Worm (Caenorhabditis elegans): ENCODE measurements around the gene nhr-127.

Gene nhr-127

DNA sequence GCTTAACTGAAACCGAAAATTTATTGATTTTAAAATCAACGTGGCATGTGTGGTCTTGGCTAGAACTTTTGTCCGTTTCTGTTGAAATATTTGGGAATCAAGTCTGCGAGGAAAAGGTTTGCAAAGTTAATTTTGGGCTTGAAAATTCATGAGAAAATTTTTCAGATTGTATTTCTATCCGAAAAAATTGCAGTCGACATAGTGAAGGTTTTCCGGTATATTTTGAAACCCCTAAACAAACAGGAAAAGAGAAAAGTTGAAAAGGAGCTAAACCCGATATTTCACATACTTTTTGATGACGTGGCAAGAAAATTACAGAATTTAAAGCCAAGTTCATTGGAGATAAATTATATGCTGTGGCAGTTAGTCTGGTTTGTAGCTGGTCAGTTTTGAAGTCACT is at the start of gene nhr-127:
Gene nhr-127, plus strand, starts transcription at position 301 of the 400 bp plus-strand sequence.
- TF ChIP-seq nhr-85 (tag) (no peak), egl-13 (tag; optimal IDR thresholded peaks at IDR 0.05) (no peak), aly-2 (tag; optimal IDR thresholded peaks at IDR 0.05) (no peak), nhr-76 (tag; optimal IDR thresholded peaks at IDR 0.05) (no peak), fkh-4 (tag; optimal IDR thresholded peaks at IDR 0.05; ENCODE audit: borderline replicate concordance) (no peak), mab-9 (GFP tag; IDR thresholded peaks at IDR 0.05) (no peak), unc-30 (tag; optimal IDR thresholded peaks at IDR 0.05) (no peak), efl-3 (GFP tag; optimal IDR thresholded peaks at IDR 0.05) (no peak), alr-1 (tag; optimal IDR thresholded peaks at IDR 0.05; ENCODE audit: borderline replicate concordance) (no peak), isw-1 (GFP tag; IDR thresholded peaks at IDR 0.05) (no peak), nhr-84 (tag; optimal IDR thresholded peaks at IDR 0.05) (no peak), mep-1 (tag; optimal IDR thresholded peaks at IDR 0.05) (no peak), lin-15B (tag; optimal IDR thresholded peaks at IDR 0.05) (no peak), sox-4 (tag; optimal IDR thresholded peaks at IDR 0.05) (no peak)

DNA sequence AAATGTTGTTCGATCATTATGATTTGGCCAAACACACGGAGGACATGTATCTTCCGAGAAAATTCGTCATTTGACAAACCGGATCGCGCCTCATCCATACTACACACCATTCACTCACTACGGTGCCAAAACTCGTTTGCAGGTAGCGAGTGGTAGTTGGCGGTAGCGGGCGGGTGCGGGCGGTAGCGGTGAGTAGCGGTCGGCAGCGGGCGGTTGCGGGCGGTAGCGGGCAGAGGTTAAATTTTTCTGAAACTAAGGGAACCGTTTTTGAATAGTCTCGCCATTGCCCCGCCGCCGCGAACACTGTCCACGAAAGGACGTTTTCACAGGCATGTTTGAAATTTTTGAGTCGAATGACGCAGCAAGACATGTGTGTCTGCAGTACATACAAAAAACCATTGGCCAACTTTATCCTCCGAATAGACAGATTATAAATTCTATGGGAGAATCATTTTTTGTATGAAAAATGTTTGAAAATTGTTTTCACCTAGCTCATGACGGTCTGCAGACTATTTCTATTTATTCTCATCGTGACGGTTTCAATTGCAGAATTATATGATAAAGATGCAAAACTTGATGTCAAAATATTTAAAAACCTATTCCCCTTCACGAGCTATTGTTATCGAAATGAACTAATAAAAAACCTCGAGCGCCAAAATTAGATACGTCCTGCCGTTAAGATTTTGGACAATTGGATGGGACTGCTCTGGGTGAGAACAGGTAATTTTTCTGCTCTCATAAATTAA is 49.4 kb upstream of the nhr-127 start, which contains the start of gene F11A5.16:
Gene F11A5.16, plus strand, starts transcription at position 696 of the 746 bp plus-strand sequence.
- TF ChIP-seq hlh-17 (GFP tag; optimal IDR thresholded peaks at IDR 0.05; ENCODE audit: borderline replicate concordance) (no peak), mep-1 (tag; optimal IDR thresholded peaks at IDR 0.05) (no peak), isw-1 (GFP tag; IDR thresholded peaks at IDR 0.05) (no peak), grh-1 (GFP tag; IDR thresholded peaks at IDR 0.05) (no peak)

ce11 chrV:16211713-16212112 is 48.1 kb upstream of the nhr-127 start:
- TF ChIP-seq efl-3 (GFP tag; optimal IDR thresholded peaks at IDR 0.05) (no peak), elt-3 (tag; optimal IDR thresholded peaks at IDR 0.05) (peak in 4 of 6 experiments; percentile 30 to 88 (median 60)), nhr-85 (tag) (peak; percentile 46), blmp-1 (tag; optimal IDR thresholded peaks at IDR 0.05) (peak; percentile 54)

DNA sequence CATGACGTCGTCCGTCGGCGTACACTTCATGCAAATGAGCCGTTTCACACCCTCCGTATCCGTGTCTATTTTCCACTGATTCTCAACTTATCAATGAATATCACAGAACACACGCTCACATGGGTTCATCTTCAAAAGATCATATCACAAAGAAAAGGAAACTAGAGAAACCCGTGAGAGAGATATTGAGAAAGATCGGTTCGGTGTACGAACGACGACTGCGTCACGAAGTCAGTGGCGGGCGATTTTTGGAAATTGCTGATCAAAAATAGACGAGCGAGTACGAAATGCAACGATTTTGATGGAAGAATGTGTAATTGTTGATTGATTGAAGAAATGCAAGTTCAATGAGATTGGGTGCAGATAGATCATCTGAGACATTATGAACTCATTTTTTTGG is 46.5 kb upstream of the nhr-127 start:
- TF ChIP-seq egl-13 (tag; optimal IDR thresholded peaks at IDR 0.05) (no peak), lin-13 (GFP tag; optimal IDR thresholded peaks at IDR 0.05) (no peak), aha-1 (tag; optimal IDR thresholded peaks at IDR 0.05) (no peak), hpl-2 (GFP tag; optimal IDR thresholded peaks at IDR 0.05) (no peak), hlh-4 (tag; optimal IDR thresholded peaks at IDR 0.05) (no peak), pag-3 (tag; optimal IDR thresholded peaks at IDR 0.05; ENCODE audit: borderline replicate concordance, insufficient read depth) (no peak), F16B12.6 (tag; optimal IDR thresholded peaks at IDR 0.05) (no peak), ceh-90 (tag; optimal IDR thresholded peaks at IDR 0.05) (no peak), skn-1 (tag; optimal IDR thresholded peaks at IDR 0.05) (no peak), dpl-1 (GFP tag; optimal IDR thresholded peaks at IDR 0.05) (peak in 1 of 3 experiments; percentile 3), blmp-1 (tag; optimal IDR thresholded peaks at IDR 0.05) (peak; percentile 85), elt-3 (tag; optimal IDR thresholded peaks at IDR 0.05) (peak in 5 of 6 experiments; percentile 67 to 92 (median 79)), nhr-77 (tag; optimal IDR thresholded peaks at IDR 0.05) (no peak), fkh-8 (tag; optimal IDR thresholded peaks at IDR 0.05) (no peak), ama-1 (optimal IDR thresholded peaks at IDR 0.05) (no peak), vab-15 (tag; optimal IDR thresholded peaks at IDR 0.05) (no peak), nhr-20 (tag; optimal IDR thresholded peaks at IDR 0.05) (peak; percentile 86), C34B4.2 (tag; optimal IDR thresholded peaks at IDR 0.05) (no peak), ceh-82 (tag; optimal IDR thresholded peaks at IDR 0.05) (no peak), lin-35 (GFP tag; optimal IDR thresholded peaks at IDR 0.05) (peak in 1 of 2 experiments; percentile 42), sox-4 (tag; optimal IDR thresholded peaks at IDR 0.05) (no peak), nhr-19 (GFP tag; conservative IDR thresholded peaks at IDR 0.05) (peak; percentile 75), snpc-4 (tag; optimal IDR thresholded peaks at IDR 0.05) (no peak), lsy-2 (tag; optimal IDR thresholded peaks at IDR 0.05) (peak in 1 of 2 experiments; percentile 14), nhr-90 (tag; optimal IDR thresholded peaks at IDR 0.05; ENCODE audit: poor library complexity) (peak; percentile 10), nhr-71 (tag; optimal IDR thresholded peaks at IDR 0.05) (peak; percentile 69), xbp-1 (tag; optimal IDR thresholded peaks at IDR 0.05) (no peak), hlh-17 (GFP tag; optimal IDR thresholded peaks at IDR 0.05; ENCODE audit: borderline replicate concordance) (no peak), pqm-1 (tag; optimal IDR thresholded peaks at IDR 0.05) (no peak), zip-4 (GFP tag; optimal IDR thresholded peaks at IDR 0.05) (no peak), mdl-1 (tag; optimal IDR thresholded peaks at IDR 0.05) (peak in 1 of 2 experiments; percentile 9), zag-1 (tag; optimal IDR thresholded peaks at IDR 0.05) (no peak), nhr-85 (tag) (peak; percentile 96)

Data from whole organism, L1 larva.